Fruit fly (Drosophila melanogaster) whole organism, embryonic: ENCODE measurements around the gene Claspin.

Source experiments
- Atf-2 ChIP-seq: fragments of 200-800 bp; sonication (Bioruptor generic); optimal IDR thresholded peaks from 2 replicates; lab custom pipeline; 2016; ENCODE audit warnings: missing biosample characterization, missing genetic modification characterization
- CG1024 ChIP-seq: fragments of 200-800 bp; sonication (Bioruptor generic); IDR thresholded peaks from 2 replicates; pipeline ENCODE4 v1.3.6; 2022; ENCODE audit warnings: missing biosample characterization, missing genetic modification characterization
- CG10366 ChIP-seq: fragments of 200-800 bp; sonication (Bioruptor generic); IDR thresholded peaks from 2 replicates; pipeline ENCODE4 v1.3.6; 2022; ENCODE audit warnings: missing biosample characterization, missing genetic modification characterization
- CG11093 ChIP-seq: fragments of 200-800 bp; sonication (Bioruptor generic); IDR thresholded peaks from 3 replicates; pipeline ENCODE4 v1.3.6; 2022; ENCODE audit warnings: missing biosample characterization, missing genetic modification characterization
- CG12071 ChIP-seq: fragments of 200-800 bp; sonication (Bioruptor generic); optimal IDR thresholded peaks from 3 replicates; lab custom pipeline; 2018; ENCODE audit warnings: missing biosample characterization, mild to moderate bottlenecking, missing genetic modification characterization
- CG13296 ChIP-seq: fragments of 200-800 bp; sonication (Bioruptor generic); optimal IDR thresholded peaks from 3 replicates; lab custom pipeline; 2018; ENCODE audit warnings: missing biosample characterization, mild to moderate bottlenecking, missing genetic modification characterization
- CG13775 ChIP-seq: fragments of 200-800 bp; sonication (Bioruptor generic); optimal IDR thresholded peaks from 3 replicates; lab custom pipeline; 2017; ENCODE audit warnings: missing biosample characterization, mild to moderate bottlenecking, missing genetic modification characterization
- CG16813 ChIP-seq: fragments of 200-800 bp; sonication (Bioruptor generic); IDR thresholded peaks from 3 replicates; pipeline ENCODE4 v1.3.6; 2022; ENCODE audit warnings: missing biosample characterization, missing genetic modification characterization; ENCODE audit not compliant: partially characterized antibody
- CG16863 ChIP-seq: fragments of 200-800 bp; sonication (Bioruptor generic); optimal IDR thresholded peaks from 3 replicates; lab custom pipeline; 2016; ENCODE audit warnings: missing biosample characterization, missing genetic modification characterization
- CG17385 ChIP-seq: fragments of 200-800 bp; sonication (Bioruptor generic); optimal IDR thresholded peaks from 3 replicates; lab custom pipeline; 2018; ENCODE audit warnings: missing biosample characterization, mild to moderate bottlenecking, missing genetic modification characterization
- CG17829 ChIP-seq: fragments of 200-800 bp; optimal IDR thresholded peaks from 2 replicates; lab custom pipeline; 2019; ENCODE audit warnings: missing biosample characterization, mild to moderate bottlenecking, missing genetic modification characterization, moderate library complexity
- CG42726 ChIP-seq: fragments of 200-800 bp; sonication (Bioruptor generic); IDR thresholded peaks from 2 replicates; pipeline ENCODE4 v1.3.6; 2022; ENCODE audit warnings: missing biosample characterization, missing genetic modification characterization; ENCODE audit not compliant: partially characterized antibody
- CG5245 ChIP-seq: fragments of 200-800 bp; sonication (Bioruptor generic); optimal IDR thresholded peaks from 3 replicates; lab custom pipeline; 2016; ENCODE audit warnings: missing biosample characterization, missing genetic modification characterization
- CG6689 ChIP-seq: fragments of 200-800 bp; sonication (Bioruptor generic); IDR thresholded peaks from 2 replicates; pipeline ENCODE4 v1.3.6; 2022; ENCODE audit warnings: missing biosample characterization, missing genetic modification characterization
- CG6791 ChIP-seq: fragments of 200-800 bp; sonication (Bioruptor generic); IDR thresholded peaks from 3 replicates; pipeline ENCODE4 v1.3.6; 2022; ENCODE audit warnings: missing biosample characterization, missing genetic modification characterization; ENCODE audit not compliant: partially characterized antibody
- CG9437 ChIP-seq: fragments of 200-800 bp; sonication (Bioruptor generic); optimal IDR thresholded peaks from 2 replicates; lab custom pipeline; 2018; ENCODE audit warnings: missing biosample characterization, mild to moderate bottlenecking, missing genetic modification characterization
- CG9727 ChIP-seq: fragments of 200-800 bp; sonication (Bioruptor generic); optimal IDR thresholded peaks from 3 replicates; lab custom pipeline; 2017; ENCODE audit warnings: missing biosample characterization, mild to moderate bottlenecking, missing genetic modification characterization
- CG9932 ChIP-seq: fragments of 200-800 bp; sonication (Bioruptor generic); IDR thresholded peaks from 2 replicates; pipeline ENCODE4 v1.3.6; 2022; ENCODE audit warnings: missing biosample characterization, missing genetic modification characterization
- D19A ChIP-seq: fragments of 200-800 bp; optimal IDR thresholded peaks from 3 replicates; lab custom pipeline; 2019; ENCODE audit warnings: missing biosample characterization, mild to moderate bottlenecking, missing genetic modification characterization, moderate library complexity
- Dbx ChIP-seq: fragments of 200-800 bp; sonication (Bioruptor generic); IDR thresholded peaks from 3 replicates; pipeline ENCODE4 v1.3.6; 2022; ENCODE audit warnings: missing biosample characterization, missing genetic modification characterization
- E2f1 ChIP-seq: fragments of 200-800 bp; sonication (Bioruptor generic); IDR thresholded peaks from 2 replicates; pipeline ENCODE4 v1.3.6; 2022; ENCODE audit warnings: missing biosample characterization, missing genetic modification characterization
- E2f2 ChIP-seq: fragments of 200-800 bp; sonication (Bioruptor generic); IDR thresholded peaks from 2 replicates; pipeline ENCODE4 v1.3.6; 2022; ENCODE audit warnings: missing biosample characterization, missing genetic modification characterization
- HHEX ChIP-seq: fragments of 200-800 bp; sonication (Bioruptor generic); optimal IDR thresholded peaks from 3 replicates; lab custom pipeline; 2017; ENCODE audit warnings: missing biosample characterization, mild to moderate bottlenecking, missing genetic modification characterization, missing genetic modification reagents
- Myb ChIP-seq: fragments of 200-800 bp; sonication (Bioruptor generic); optimal IDR thresholded peaks from 2 replicates; lab custom pipeline; 2016; ENCODE audit warnings: missing biosample characterization, missing genetic modification characterization
- Opbp ChIP-seq: fragments of 200-800 bp; sonication (Bioruptor generic); IDR thresholded peaks from 3 replicates; pipeline ENCODE4 v1.3.6; 2022; ENCODE audit warnings: missing biosample characterization, missing genetic modification characterization; ENCODE audit not compliant: partially characterized antibody
- Sox102F ChIP-seq: fragments of 200-800 bp; sonication (Bioruptor generic); optimal IDR thresholded peaks from 2 replicates; lab custom pipeline; 2018; ENCODE audit warnings: missing biosample characterization, mild to moderate bottlenecking, missing genetic modification characterization, moderate library complexity
- Sry-δ ChIP-seq: fragments of 200-800 bp; sonication (Bioruptor generic); optimal IDR thresholded peaks from 2 replicates; lab custom pipeline; 2016; ENCODE audit warnings: missing biosample characterization, missing genetic modification characterization
- Trl ChIP-seq, 3 experiments: fragments of >200 bp in 2 of 3; fragments of 200-800 bp in 1 of 3; sonication (Bioruptor generic) in 1 of 3; optimal IDR thresholded peaks; 2 replicates in 1 of 3; 3 replicates in 2 of 3; lab custom pipeline; 2016 to 2017; ENCODE audit warnings: missing biosample characterization in 1 of 3, missing genetic modification characterization in 1 of 3
- amos ChIP-seq: fragments of 200-800 bp; sonication (Bioruptor generic); IDR thresholded peaks from 2 replicates; pipeline ENCODE4 v1.3.6; 2022; ENCODE audit warnings: missing biosample characterization, missing genetic modification characterization; ENCODE audit not compliant: partially characterized antibody
- aop ChIP-seq: fragments of 200-800 bp; sonication (Bioruptor generic); IDR thresholded peaks from 2 replicates; pipeline ENCODE4 v1.3.6; 2022; ENCODE audit warnings: missing biosample characterization, missing genetic modification characterization
- az2 ChIP-seq: fragments of 200-800 bp; sonication (Bioruptor generic); optimal IDR thresholded peaks from 3 replicates; lab custom pipeline; 2016; ENCODE audit warnings: missing biosample characterization, missing genetic modification characterization
- bab2 ChIP-seq: fragments of 200-800 bp; sonication (Bioruptor generic); optimal IDR thresholded peaks from 2 replicates; lab custom pipeline; 2016; ENCODE audit warnings: missing biosample characterization, missing genetic modification characterization
- bbx ChIP-seq: fragments of 200-800 bp; sonication (Bioruptor generic); IDR thresholded peaks from 2 replicates; pipeline ENCODE4 v1.3.6; 2022; ENCODE audit warnings: missing biosample characterization, missing genetic modification characterization; ENCODE audit not compliant: partially characterized antibody
- br ChIP-seq: fragments of >200 bp; optimal IDR thresholded peaks from 2 replicates; lab custom pipeline; 2017
- cato ChIP-seq: fragments of 200-800 bp; sonication (Bioruptor generic); optimal IDR thresholded peaks from 2 replicates; lab custom pipeline; 2016; ENCODE audit warnings: missing biosample characterization, missing genetic modification characterization, borderline replicate concordance
- caup ChIP-seq: fragments of 200-800 bp; sonication (Bioruptor generic); optimal IDR thresholded peaks from 3 replicates; lab custom pipeline; 2017; ENCODE audit warnings: missing biosample characterization, mild to moderate bottlenecking, missing genetic modification characterization, moderate library complexity; ENCODE audit not compliant: severe bottlenecking
- chif ChIP-seq, 2 experiments: fragments of 200-800 bp; sonication (Bioruptor generic); optimal IDR thresholded peaks; 3 replicates each; lab custom pipeline; 2016; ENCODE audit warnings: missing biosample characterization in 2 of 2, missing genetic modification characterization in 2 of 2
- ci ChIP-seq: fragments of 200-800 bp; sonication (Bioruptor generic); IDR thresholded peaks from 3 replicates; pipeline ENCODE4 v1.3.6; 2022; ENCODE audit warnings: missing biosample characterization, missing genetic modification characterization
- crol ChIP-seq: fragments of 200-800 bp; sonication (Bioruptor generic); IDR thresholded peaks from 2 replicates; pipeline ENCODE4 v1.3.6; 2022; ENCODE audit warnings: missing biosample characterization, missing genetic modification characterization
- dimm ChIP-seq: fragments of 200-800 bp; sonication (Bioruptor generic); IDR thresholded peaks from 2 replicates; pipeline ENCODE4 v1.3.6; 2022; ENCODE audit warnings: missing biosample characterization, missing genetic modification characterization
- fd64A ChIP-seq: fragments of 200-800 bp; sonication (Bioruptor generic); optimal IDR thresholded peaks from 3 replicates; lab custom pipeline; 2018; ENCODE audit warnings: missing biosample characterization, mild to moderate bottlenecking, missing genetic modification characterization
- lab ChIP-seq: fragments of 200-800 bp; sonication (Bioruptor generic); optimal IDR thresholded peaks from 3 replicates; lab custom pipeline; 2017; ENCODE audit warnings: missing biosample characterization, missing genetic modification characterization, mild to moderate bottlenecking, moderate library complexity, missing genetic modification reagents
- mld ChIP-seq: fragments of 200-800 bp; sonication (Bioruptor generic); IDR thresholded peaks from 3 replicates; pipeline ENCODE4 v1.3.6; 2022; ENCODE audit warnings: missing biosample characterization, missing genetic modification characterization; ENCODE audit not compliant: partially characterized antibody
- nmo ChIP-seq: fragments of 200-800 bp; sonication (Bioruptor generic); optimal IDR thresholded peaks from 2 replicates; lab custom pipeline; 2018; ENCODE audit warnings: missing biosample characterization, mild to moderate bottlenecking, missing genetic modification characterization, moderate library complexity
- nom ChIP-seq: fragments of 200-800 bp; sonication (Bioruptor generic); optimal IDR thresholded peaks from 2 replicates; lab custom pipeline; 2017; ENCODE audit warnings: missing biosample characterization, missing genetic modification characterization, mild to moderate bottlenecking, moderate library complexity, missing genetic modification reagents
- org-1 ChIP-seq: fragments of 200-800 bp; sonication (Bioruptor generic); optimal IDR thresholded peaks from 2 replicates; lab custom pipeline; 2017; ENCODE audit warnings: missing biosample characterization, missing genetic modification characterization
- ro ChIP-seq: fragments of 200-800 bp; sonication (Bioruptor generic); IDR thresholded peaks from 2 replicates; pipeline ENCODE4 v1.3.6; 2022; ENCODE audit warnings: missing biosample characterization, missing genetic modification characterization
- tio ChIP-seq: fragments of 200-800 bp; sonication (Bioruptor generic); optimal IDR thresholded peaks from 2 replicates; lab custom pipeline; 2017; ENCODE audit warnings: missing biosample characterization, missing genetic modification characterization, inconsistent platforms
- tll ChIP-seq, 2 experiments: fragments of 200-800 bp in 1 of 2; fragments of >200 bp in 1 of 2; sonication (Bioruptor generic) in 1 of 2; optimal IDR thresholded peaks; 2 replicates each; lab custom pipeline; 2017 to 2019; ENCODE audit warnings: missing biosample characterization in 2 of 2, missing genetic modification characterization in 2 of 2, mild to moderate bottlenecking in 1 of 2, moderate library complexity in 1 of 2
- vfl ChIP-seq: fragments of 200-800 bp; sonication (Bioruptor generic); optimal IDR thresholded peaks from 2 replicates; lab custom pipeline; 2016; ENCODE audit warnings: missing biosample characterization, missing genetic modification characterization

Gene Claspin

dm6 chr3L:4353657-4354075 lies 40.4 kb downstream of the Claspin start (continued):
- TF ChIP-seq Dbx (GFP tag; lab: Robert Waterston, UW) (peak; percentile 29; the same call in 1 of the 3 replicates), CG6689 (GFP tag; lab: Robert Waterston, UW) (no peak), nmo (peak; percentile 7), dimm (GFP tag; lab: Robert Waterston, UW) (no peak), CG9727 (GFP tag; lab: Kevin White, UChicago) (peak; percentile 33), az2 (GFP tag; lab: Kevin White, UChicago) (no peak), Opbp (no peak), ci (peak; percentile 65; the same call in 2 of the 3 replicates), tio (no peak), CG17829 (peak; percentile 10), amos (GFP tag; lab: Robert Waterston, UW) (no peak), Sry-δ (GFP tag; lab: Kevin White, UChicago) (no peak), Sox102F (GFP tag; lab: Kevin White, UChicago) (peak; percentile 35), E2f2 (GFP tag; lab: Robert Waterston, UW) (no peak), CG9437 (peak; percentile 37), nom (GFP tag; lab: Kevin White, UChicago) (no peak), CG16863 (peak; percentile 24), caup (GFP tag; lab: Kevin White, UChicago) (peak; percentile 54), bab2 (GFP tag; lab: Kevin White, UChicago) (peak; percentile 20), CG5245 (no peak), CG13775 (GFP tag; lab: Kevin White, UChicago) (no peak), aop (GFP tag; lab: Robert Waterston, UW) (no peak), CG16813 (GFP tag; lab: Robert Waterston, UW) (no peak), chif (GFP tag; optimal IDR thresholded peaks at IDR 0.05; lab: Kevin White, UChicago) (peak in 1 of 2 experiments; percentile 19), vfl (GFP tag; lab: Kevin White, UChicago) (no peak), CG10366 (GFP tag; lab: Robert Waterston, UW) (no peak; the same call in 1 of the 2 replicates), CG12071 (peak; percentile 65), Trl (optimal IDR thresholded peaks at IDR 0.05; lab: Kevin White, UChicago) (no peak), Trl (GFP tag; optimal IDR thresholded peaks at IDR 0.05; lab: Kevin White, UChicago) (peak; percentile 56), CG42726 (GFP tag; lab: Robert Waterston, UW) (no peak), CG11093 (GFP tag; lab: Robert Waterston, UW) (no peak), lab (GFP tag; lab: Kevin White, UChicago) (peak; percentile 77), CG1024 (no peak), tll (GFP tag; optimal IDR thresholded peaks at IDR 0.05; lab: Kevin White, UChicago) (no peak), fd64A (GFP tag; lab: Kevin White, UChicago) (no peak), br (lab: Kevin White, UChicago) (no peak), cato (GFP tag; lab: Kevin White, UChicago) (no peak), ro (GFP tag; lab: Robert Waterston, UW) (no peak), CG6791 (GFP tag; lab: Robert Waterston, UW) (peak; percentile 34; the same call in 1 of the 3 replicates), mld (no peak), bbx (GFP tag; lab: Robert Waterston, UW) (no peak), org-1 (GFP tag; lab: Kevin White, UChicago) (peak; percentile 26), E2f1 (GFP tag; lab: Robert Waterston, UW) (no peak), D19A (peak; percentile 25), CG13296 (GFP tag; lab: Kevin White, UChicago) (no peak), Atf-2 (no peak), CG9932 (GFP tag; lab: Robert Waterston, UW) (0 out of 2 replicates have a peak, but pooled peaks have one; percentile 31), crol (GFP tag; lab: Robert Waterston, UW) (0 out of 2 replicates have a peak, but pooled peaks have one; percentile 38), Myb (GFP tag; lab: Kevin White, UChicago) (peak; percentile 17), HHEX (GFP tag; lab: Kevin White, UChicago) (peak; percentile 31), CG17385 (GFP tag; lab: Kevin White, UChicago) (peak; percentile 18)
